Worm (Caenorhabditis elegans): ENCODE data around the gene C08B6.5.

C08B6.5 gene

DNA sequence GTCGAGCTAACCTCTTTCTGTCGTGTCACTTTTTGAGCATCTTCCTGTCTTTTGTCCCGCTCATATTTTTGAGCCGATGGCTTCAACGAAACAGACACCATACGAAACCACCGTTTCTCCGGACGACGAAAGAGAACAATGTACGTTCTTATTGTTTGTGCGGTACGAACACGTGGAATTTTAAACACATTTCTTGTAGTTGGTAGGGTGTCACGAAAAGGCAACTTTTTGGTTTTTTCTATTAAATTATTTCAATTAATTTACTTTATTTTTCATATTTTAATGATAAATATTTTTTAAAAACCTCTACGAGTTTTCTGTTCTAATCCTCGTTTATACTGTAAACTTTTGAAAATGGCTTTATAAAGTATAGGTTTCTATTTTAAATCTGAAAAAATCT lies 26.4 kb upstream of the C08B6.5 start, which contains the start of gene R04B5.11:
R04B5.11 (minus strand) TSS at position 101 of the 400 bp plus-strand sequence.
- TF ChIP-seq somi-1 (GFP tag; optimal IDR thresholded peaks at IDR 0.05) = no peak
- no peak for TF ChIP-seq ztf-26 (tag; optimal IDR thresholded peaks at IDR 0.05)
- TF ChIP-seq T07F8.4 (tag; optimal IDR thresholded peaks at IDR 0.05) = no peak
- TF ChIP-seq bed-1 (GFP tag; IDR thresholded peaks at IDR 0.05) = no peak
- TF ChIP-seq hsf-1 (GFP tag; IDR thresholded peaks at IDR 0.05) = no peak
- no peak for TF ChIP-seq ztf-22 (GFP tag; optimal IDR thresholded peaks at IDR 0.05)
- TF ChIP-seq him-1 (tag; optimal IDR thresholded peaks at IDR 0.05) = no peak
- TF ChIP-seq F23B12.7 (tag; optimal IDR thresholded peaks at IDR 0.05; ENCODE audit: insufficient read depth) = no peak
- no peak for TF ChIP-seq T26A5.8 (tag; optimal IDR thresholded peaks at IDR 0.05)
- no peak for TF ChIP-seq B0261.1 (tag; optimal IDR thresholded peaks at IDR 0.05)
- TF ChIP-seq athp-1 (tag; optimal IDR thresholded peaks at IDR 0.05) = no peak
- no peak for TF ChIP-seq cebp-2 (GFP tag; IDR thresholded peaks at IDR 0.05)
- TF ChIP-seq hrde-1 (tag; optimal IDR thresholded peaks at IDR 0.05; ENCODE audit: borderline replicate concordance) = no peak
- TF ChIP-seq unc-62 (GFP tag; optimal IDR thresholded peaks at IDR 0.05) = no peak

DNA sequence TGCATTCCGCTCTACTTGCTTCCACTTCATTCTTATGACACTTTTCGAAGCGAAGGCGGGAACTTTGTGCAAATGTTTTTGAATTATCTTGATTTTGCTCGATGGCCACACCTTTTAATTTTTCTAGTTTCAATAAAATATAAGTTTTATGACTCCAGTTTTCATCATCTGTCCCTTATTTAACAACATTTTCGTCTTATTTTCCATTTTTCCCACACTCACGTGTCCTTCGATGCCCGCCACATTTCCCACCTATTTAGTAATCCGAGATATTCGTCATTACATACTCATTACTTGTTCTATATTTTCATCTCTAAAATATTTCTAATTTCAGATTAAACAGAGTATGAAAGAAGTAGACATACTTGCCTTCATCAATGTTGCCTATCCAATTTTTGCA lies 23.2 kb upstream of the C08B6.5 start, which contains the start of gene srd-49:
srd-49 (plus strand) TSS at position 301 of the 400 bp plus-strand sequence.
- TF ChIP-seq lin-35 (GFP tag; optimal IDR thresholded peaks at IDR 0.05) (no peak), T07F8.4 (tag; optimal IDR thresholded peaks at IDR 0.05) (no peak), ets-4 (GFP tag; optimal IDR thresholded peaks at IDR 0.05) (no peak), T26A5.8 (tag; optimal IDR thresholded peaks at IDR 0.05) (no peak), lag-1 (GFP tag; IDR thresholded peaks at IDR 0.05) (no peak), hsf-1 (GFP tag; IDR thresholded peaks at IDR 0.05) (no peak), ama-1 (optimal IDR thresholded peaks at IDR 0.05) (no peak), ama-1 (GFP tag; optimal IDR thresholded peaks at IDR 0.05) (no peak), nfya-2 (GFP tag; IDR thresholded peaks at IDR 0.05) (no peak)

- TF ChIP-seq nhr-80 (tag; optimal IDR thresholded peaks at IDR 0.05) = peak; percentile 62
- TF ChIP-seq ceh-27 (GFP tag; optimal IDR thresholded peaks at IDR 0.05) = no peak
Observed at ce11 chrV:10096932-10097331, 20.6 kb upstream of the C08B6.5 start.

DNA sequence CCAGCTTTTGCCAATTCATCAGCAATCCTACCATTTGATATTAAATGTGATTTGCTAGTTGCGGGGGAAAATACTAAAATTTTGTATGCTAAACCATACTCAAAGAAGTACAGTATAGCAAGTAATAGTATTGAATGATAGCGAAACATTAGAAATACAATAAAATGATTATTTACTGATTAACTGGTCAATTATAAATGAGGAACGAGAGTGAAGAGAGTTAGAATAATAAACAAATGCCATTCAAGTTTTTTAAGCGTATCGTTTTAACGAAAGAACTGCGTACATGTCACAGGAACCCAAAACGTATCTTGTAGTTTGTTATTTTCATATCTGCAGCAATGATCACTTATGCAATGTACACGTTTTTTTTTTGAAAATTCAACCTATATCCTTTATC lies 19.1 kb upstream of the C08B6.5 start, which contains the start of gene ugt-47:
ugt-47 (minus strand) TSS at position 169 of the 400 bp plus-strand sequence.
- TF ChIP-seq him-1 (tag; optimal IDR thresholded peaks at IDR 0.05) = no peak
- peak; percentile 14 for TF ChIP-seq unc-62 (GFP tag; optimal IDR thresholded peaks at IDR 0.05)
- TF ChIP-seq nhr-80 (tag; optimal IDR thresholded peaks at IDR 0.05) = peak; percentile 52

ce11 chrV:10101916-10102315 lies 15.6 kb upstream of the C08B6.5 start, which contains the start of gene C08B6.14:
C08B6.14 (minus strand) TSS chrV:10102016.
- TF ChIP-seq mxl-1 (tag; optimal IDR thresholded peaks at IDR 0.05) = no peak
- TF ChIP-seq F39B2.1 (GFP tag; IDR thresholded peaks at IDR 0.05) = no peak
- no peak for TF ChIP-seq B0035.1 (tag; optimal IDR thresholded peaks at IDR 0.05)

- TF ChIP-seq sptf-2 (GFP tag; optimal IDR thresholded peaks at IDR 0.05) (no peak), nhr-80 (tag; optimal IDR thresholded peaks at IDR 0.05) (peak; percentile 9), mcd-1 (GFP tag; IDR thresholded peaks at IDR 0.05) (no peak)
Observed at ce11 chrV:10103811-10104210, 13.8 kb upstream of the C08B6.5 start.

DNA sequence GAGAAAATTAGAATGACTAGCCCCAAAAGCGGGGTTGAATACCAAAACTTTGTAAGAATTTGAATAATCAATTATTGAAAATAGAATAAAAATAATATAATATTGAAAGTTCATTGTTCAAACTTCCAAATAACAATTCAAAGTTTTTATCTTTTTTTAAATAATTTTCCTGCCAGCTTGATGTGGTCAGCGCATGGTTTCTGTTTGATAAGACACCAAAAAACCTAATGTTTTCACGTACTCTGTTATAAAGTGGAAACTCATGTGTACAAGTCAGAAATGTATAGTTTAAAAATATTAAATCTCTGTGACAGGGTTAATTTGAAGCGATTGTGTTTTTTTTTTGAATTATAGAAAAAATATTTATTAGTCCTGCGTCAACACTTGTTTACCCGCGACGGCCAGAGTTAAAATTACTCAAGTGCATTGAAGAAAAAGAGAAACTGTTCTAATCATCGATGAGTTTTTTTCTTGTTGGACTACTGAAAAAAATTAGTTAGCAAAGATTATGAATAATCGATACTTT lies 12.7 kb upstream of the C08B6.5 start, which contains the start of gene ugt-17:
ugt-17 (minus strand) TSS at position 180 of the 526 bp plus-strand sequence.
- no peak for TF ChIP-seq snpc-4 (GFP tag; optimal IDR thresholded peaks at IDR 0.05)
- TF ChIP-seq snpc-4 (tag; optimal IDR thresholded peaks at IDR 0.05) = peak in 1 of 4 experiments; percentile 8
- TF ChIP-seq K11D2.4 (GFP tag; IDR thresholded peaks at IDR 0.05) = no peak
- TF ChIP-seq nhr-80 (tag; optimal IDR thresholded peaks at IDR 0.05) = peak; percentile 74
